Fruit fly (Drosophila melanogaster) whole organism: ENCODE results near the gene CG6299.

ENCODE experiments used
- CG8478 ChIP-seq: fragments of >200 bp; optimal IDR thresholded peaks from 2 replicates; lab custom pipeline; 2018; ENCODE audit warnings: inconsistent platforms
- Dll ChIP-seq: fragments of >200 bp; optimal IDR thresholded peaks from 2 replicates; lab custom pipeline; 2017
- pan ChIP-seq: fragments of >200 bp; optimal IDR thresholded peaks from 2 replicates; lab custom pipeline; 2017
- psq ChIP-seq: fragments of >200 bp; optimal IDR thresholded peaks from 2 replicates; lab custom pipeline; 2017
- usp ChIP-seq: fragments of >200 bp; optimal IDR thresholded peaks from 2 replicates; lab custom pipeline; 2017; ENCODE audit warnings: missing biosample characterization, missing genetic modification characterization, mixed read lengths

- TF ChIP-seq psq (lab: Kevin White, UChicago) (no peak), usp (GFP tag; lab: Kevin White, UChicago) (no peak), pan (lab: Kevin White, UChicago) (no peak), Dll (lab: Kevin White, UChicago) (no peak), CG8478 (lab: Kevin White, UChicago) (no peak)
These were observed 19.0 kb upstream of the CG6299 start for dm6 chrX:15443502-15443901.
